Worm (Caenorhabditis elegans) whole organism, L4 larva: ENCODE data around the gene spc-2.

Experiments
- F44E2.7 ChIP-seq: fragments of 200-800 bp; sonication (Bioruptor generic); IDR thresholded peaks from 2 replicates; pipeline ENCODE4 v2.1.2; 2022; ENCODE audit warnings: missing genetic modification characterization, missing compliant biosample characterization
- T20F7.1 ChIP-seq: fragments of 200-800 bp; sonication (Bioruptor generic); optimal IDR thresholded peaks from 2 replicates; lab custom pipeline; 2018; ENCODE audit warnings: mild to moderate bottlenecking, missing genetic modification characterization, missing compliant biosample characterization
- T26A8.4 ChIP-seq: fragments of 200-800 bp; sonication (Bioruptor generic); IDR thresholded peaks from 2 replicates; pipeline ENCODE4 v1.3.6; 2022; ENCODE audit warnings: missing genetic modification characterization, missing compliant biosample characterization
- aha-1 ChIP-seq: fragments of 150-350 bp; peaks from one replicate; lab custom pipeline; 2014; ENCODE audit warnings: missing biosample characterization, missing genetic modification characterization
- ceh-20 ChIP-seq: fragments of 200-800 bp; sonication (Bioruptor generic); IDR thresholded peaks from 2 replicates; pipeline ENCODE4 v1.3.6; 2022; ENCODE audit warnings: missing genetic modification reagents, missing genetic modification characterization, missing compliant biosample characterization
- ceh-44 ChIP-seq: fragments of 200-800 bp; sonication (Bioruptor generic); IDR thresholded peaks from 2 replicates; pipeline ENCODE4 v1.3.6; 2022; ENCODE audit warnings: missing genetic modification reagents, missing genetic modification characterization, missing compliant biosample characterization
- ctbp-1 ChIP-seq: fragments of 200-800 bp; sonication (Bioruptor generic); IDR thresholded peaks from 2 replicates; pipeline ENCODE4 v1.3.6; 2022; ENCODE audit warnings: missing genetic modification reagents, missing genetic modification characterization, missing compliant biosample characterization
- daf-16 ChIP-seq, 3 experiments: sonication (generic microtip); optimal IDR thresholded peaks; 2 replicates each; lab custom pipeline; 2016 to 2017; ENCODE audit warnings: missing genetic modification characterization in 3 of 3, missing genetic modification reagents in 3 of 3, mild to moderate bottlenecking in 2 of 3, missing compliant biosample characterization in 2 of 3, missing biosample characterization in 1 of 3, moderate library complexity in 1 of 3
- dmd-6 ChIP-seq: fragments of 200-800 bp; sonication (Bioruptor generic); IDR thresholded peaks from 2 replicates; pipeline ENCODE4 v1.3.6; 2022; ENCODE audit warnings: missing genetic modification reagents, missing genetic modification characterization, missing compliant biosample characterization
- dpl-1 ChIP-seq: fragments of 150-350 bp; optimal IDR thresholded peaks from 2 replicates; lab custom pipeline; 2014; ENCODE audit warnings: missing biosample characterization, missing genetic modification reagents, missing genetic modification characterization
- duxl-1 ChIP-seq: sonication (generic microtip); optimal IDR thresholded peaks from 2 replicates; lab custom pipeline; 2016; ENCODE audit warnings: mild to moderate bottlenecking, missing genetic modification characterization, moderate library complexity, missing compliant biosample characterization; ENCODE audit not compliant: poor library complexity
- dve-1 ChIP-seq: sonication (generic microtip); optimal IDR thresholded peaks from 2 replicates; lab custom pipeline; 2017; ENCODE audit warnings: antibody characterized with exemption, mild to moderate bottlenecking, missing genetic modification characterization, missing compliant biosample characterization; ENCODE audit not compliant: insufficient read depth
- gei-8 ChIP-seq: fragments of 200-800 bp; sonication (Bioruptor generic); optimal IDR thresholded peaks from 2 replicates; lab custom pipeline; 2018; ENCODE audit warnings: mild to moderate bottlenecking, missing genetic modification characterization, missing compliant biosample characterization
- hlh-11 ChIP-seq: fragments of 200-800 bp; sonication (Bioruptor generic); optimal IDR thresholded peaks from 2 replicates; lab custom pipeline; 2018; ENCODE audit warnings: mild to moderate bottlenecking, missing genetic modification characterization, missing compliant biosample characterization
- hlh-30 ChIP-seq: sonication (generic microtip); optimal IDR thresholded peaks from 2 replicates; lab custom pipeline; 2017; ENCODE audit warnings: antibody characterized with exemption, mild to moderate bottlenecking, missing genetic modification characterization, missing compliant biosample characterization; ENCODE audit not compliant: insufficient read depth
- hmg-1.1 ChIP-seq: fragments of 200-800 bp; sonication (Bioruptor generic); IDR thresholded peaks from 2 replicates; pipeline ENCODE4 v1.3.6; 2022; ENCODE audit warnings: missing genetic modification reagents, missing genetic modification characterization, missing compliant biosample characterization
- jun-1 ChIP-seq: fragments of 150-350 bp; optimal IDR thresholded peaks from 2 replicates; lab custom pipeline; 2014; ENCODE audit warnings: missing biosample characterization, missing genetic modification reagents, missing genetic modification characterization
- lin-1 ChIP-seq: fragments of 200-800 bp; sonication (Bioruptor generic); IDR thresholded peaks from 2 replicates; pipeline ENCODE4 v1.3.6; 2022; ENCODE audit warnings: missing genetic modification reagents, missing genetic modification characterization, missing compliant biosample characterization
- lin-13 ChIP-seq: fragments of 150-350 bp; optimal IDR thresholded peaks from 2 replicates; lab custom pipeline; 2014; ENCODE audit warnings: missing biosample characterization, missing genetic modification reagents, missing genetic modification characterization
- lin-39 ChIP-seq: fragments of 150-350 bp; optimal IDR thresholded peaks from 2 replicates; lab custom pipeline; 2014; ENCODE audit warnings: missing biosample characterization, missing genetic modification reagents, missing genetic modification characterization
- lsy-2 ChIP-seq, 2 experiments: fragments of 150-350 bp in 1 of 2; sonication (generic microtip) in 1 of 2; optimal IDR thresholded peaks; 2 replicates each; lab custom pipeline; 2014 to 2017; ENCODE audit warnings: missing biosample characterization in 2 of 2, missing genetic modification characterization in 2 of 2
- mdl-1 ChIP-seq, 2 experiments: fragments of 150-350 bp in 1 of 2; sonication (generic microtip) in 1 of 2; optimal IDR thresholded peaks; 2 replicates each; lab custom pipeline; 2014 to 2017; ENCODE audit warnings: missing biosample characterization in 2 of 2, missing genetic modification characterization in 2 of 2
- mdt-29 ChIP-seq: fragments of 200-800 bp; sonication (Bioruptor generic); IDR thresholded peaks from 2 replicates; pipeline ENCODE4 v1.3.6; 2022; ENCODE audit warnings: missing genetic modification reagents, missing genetic modification characterization, missing compliant biosample characterization
- mep-1 ChIP-seq: fragments of 150-350 bp; sonication (generic microtip); optimal IDR thresholded peaks from 3 replicates; lab custom pipeline; 2014; ENCODE audit warnings: missing biosample characterization, missing genetic modification characterization
- mes-2 ChIP-seq: sonication (generic microtip); optimal IDR thresholded peaks from 2 replicates; lab custom pipeline; 2016; ENCODE audit warnings: missing genotype, mild to moderate bottlenecking, missing genetic modification characterization, missing compliant biosample characterization; ENCODE audit not compliant: poor library complexity, severe bottlenecking
- mxl-2 ChIP-seq: fragments of 200-800 bp; sonication (Bioruptor generic); conservative IDR thresholded peaks from 2 replicates; pipeline ENCODE4 v1.3.6; 2022; ENCODE audit warnings: missing genetic modification reagents, missing genetic modification characterization, missing compliant biosample characterization
- mxl-3 ChIP-seq: fragments of 200-800 bp; sonication (Bioruptor generic); optimal IDR thresholded peaks from 2 replicates; lab custom pipeline; 2018; ENCODE audit warnings: mild to moderate bottlenecking, missing genetic modification characterization, missing compliant biosample characterization
- nhr-102 ChIP-seq: sonication (generic microtip); optimal IDR thresholded peaks from 2 replicates; lab custom pipeline; 2016; ENCODE audit warnings: mild to moderate bottlenecking, missing genetic modification characterization, moderate library complexity, missing compliant biosample characterization
- nhr-11 ChIP-seq: fragments of 150-350 bp; optimal IDR thresholded peaks from 2 replicates; lab custom pipeline; 2014; ENCODE audit warnings: missing biosample characterization, missing genetic modification characterization
- nhr-28 ChIP-seq: fragments of 150-350 bp; optimal IDR thresholded peaks from 2 replicates; lab custom pipeline; 2014; ENCODE audit warnings: missing biosample characterization, missing genetic modification characterization
- nhr-48 ChIP-seq: sonication (generic microtip); optimal IDR thresholded peaks from 2 replicates; lab custom pipeline; 2016; ENCODE audit warnings: mild to moderate bottlenecking, missing genetic modification characterization, missing compliant biosample characterization
- nhr-6 ChIP-seq: fragments of 150-350 bp; optimal IDR thresholded peaks from 2 replicates; lab custom pipeline; 2014; ENCODE audit warnings: missing biosample characterization, missing genetic modification characterization
- nhr-76 ChIP-seq: fragments of 150-350 bp; optimal IDR thresholded peaks from 2 replicates; lab custom pipeline; 2014; ENCODE audit warnings: missing biosample characterization, missing genetic modification characterization
- nhr-77 ChIP-seq: fragments of 150-350 bp; optimal IDR thresholded peaks from 2 replicates; lab custom pipeline; 2014; ENCODE audit warnings: missing biosample characterization, missing genetic modification characterization
- php-3 ChIP-seq: fragments of 200-800 bp; sonication (Bioruptor generic); IDR thresholded peaks from 2 replicates; pipeline ENCODE4 v1.3.6; 2022; ENCODE audit warnings: missing genetic modification reagents, missing genetic modification characterization, missing compliant biosample characterization
- rbr-2 ChIP-seq: sonication (generic microtip); optimal IDR thresholded peaks from 2 replicates; lab custom pipeline; 2016; ENCODE audit warnings: missing genotype, missing genetic modification characterization, missing compliant biosample characterization
- sdz-12 ChIP-seq: fragments of 200-800 bp; sonication (Bioruptor generic); optimal IDR thresholded peaks from 2 replicates; lab custom pipeline; 2018; ENCODE audit warnings: mild to moderate bottlenecking, missing genetic modification characterization, missing compliant biosample characterization
- set-16 ChIP-seq: fragments of 200-800 bp; sonication (Bioruptor generic); IDR thresholded peaks from 2 replicates; pipeline ENCODE4 v1.3.6; 2022; ENCODE audit warnings: missing genetic modification reagents, missing genetic modification characterization, missing compliant biosample characterization
- spr-1 ChIP-seq: sonication (generic microtip); optimal IDR thresholded peaks from 2 replicates; lab custom pipeline; 2016; ENCODE audit warnings: mild to moderate bottlenecking, missing genetic modification characterization, missing compliant biosample characterization
- tra-1 ChIP-seq: fragments of 200-800 bp; sonication (Bioruptor generic); IDR thresholded peaks from 2 replicates; pipeline ENCODE4 v1.3.6; 2022; ENCODE audit warnings: missing genetic modification reagents, missing genetic modification characterization, missing compliant biosample characterization
- unc-130 ChIP-seq: sonication (generic microtip); optimal IDR thresholded peaks from 2 replicates; lab custom pipeline; 2016; ENCODE audit warnings: missing genetic modification reagents, missing genetic modification characterization, missing compliant biosample characterization
- vab-7 ChIP-seq: fragments of 200-800 bp; sonication (Bioruptor generic); IDR thresholded peaks from 2 replicates; pipeline ENCODE4 v1.3.6; 2022; ENCODE audit warnings: missing genetic modification reagents, missing genetic modification characterization, missing compliant biosample characterization
- zfp-2 ChIP-seq: sonication (generic microtip); optimal IDR thresholded peaks from 2 replicates; lab custom pipeline; 2016; ENCODE audit warnings: mild to moderate bottlenecking, missing genetic modification characterization, missing compliant biosample characterization
- zfp-3 ChIP-seq: fragments of 200-800 bp; sonication (Bioruptor generic); conservative IDR thresholded peaks from 2 replicates; pipeline ENCODE4 v1.3.6; 2022; ENCODE audit warnings: missing genetic modification reagents, missing genetic modification characterization, missing compliant biosample characterization

The spc-2 gene

ce11 chrIII:8227511-8227910, 45.8 kb downstream of the spc-2 start, which contains the start of gene fbxl-1 (continued):
- TF ChIP-seq nhr-6 (tag; lab: Kevin White, UChicago) = peak; percentile 76
- TF ChIP-seq lsy-2 (tag; optimal IDR thresholded peaks at IDR 0.05; lab: Kevin White, UChicago) = peak; percentile 80 to 82
- peak; percentile 93 for TF ChIP-seq hmg-1.1
- TF ChIP-seq mxl-3 (GFP tag; lab: Kevin White, UChicago) = peak; percentile 86
- peak; percentile 36 for TF ChIP-seq spr-1 (tag; lab: Kevin White, UChicago)
- TF ChIP-seq gei-8 (GFP tag; lab: Kevin White, UChicago) = peak; percentile 5
- TF ChIP-seq zfp-3 (GFP tag; lab: Robert Waterston, UW) = 0 out of 2 replicates have a peak, but pooled peaks have one; percentile 11
- peak; percentile 86 for TF ChIP-seq dmd-6 (GFP tag; lab: Robert Waterston, UW)
- TF ChIP-seq nhr-11 (tag; lab: Kevin White, UChicago) = peak; percentile 91
- peak; percentile 16 for TF ChIP-seq dpl-1
- no peak for TF ChIP-seq F44E2.7 (GFP tag; lab: Robert Waterston, UW)
- 0 out of 2 replicates have a peak, but pooled peaks have one; percentile 39 for TF ChIP-seq php-3 (GFP tag; lab: Robert Waterston, UW)
- TF ChIP-seq mdl-1 (tag; optimal IDR thresholded peaks at IDR 0.05; lab: Kevin White, UChicago) = peak; percentile 67 to 97
- TF ChIP-seq unc-130 (GFP tag; lab: Kevin White, UChicago) = no peak
- TF ChIP-seq ceh-44 (GFP tag; lab: Robert Waterston, UW) = no peak
- TF ChIP-seq dve-1 (tag; lab: Kevin White, UChicago) = peak; percentile 73
- peak; percentile 12 for TF ChIP-seq lin-39 (tag; lab: Kevin White, UChicago)
- peak; percentile 89 for TF ChIP-seq set-16 (GFP tag; lab: Robert Waterston, UW)
- no peak for TF ChIP-seq tra-1
- TF ChIP-seq zfp-2 (tag; lab: Kevin White, UChicago) = no peak
- peak; percentile 37 for TF ChIP-seq lin-13 (GFP tag; lab: Kevin White, UChicago)
- peak; percentile 6 for TF ChIP-seq duxl-1 (tag; lab: Kevin White, UChicago)
- TF ChIP-seq nhr-48 (tag; lab: Kevin White, UChicago) = peak; percentile 31
- peak; percentile 23 for TF ChIP-seq jun-1 (tag; lab: Kevin White, UChicago)
- 0 out of 2 replicates have a peak, but pooled peaks have one; percentile 35 for TF ChIP-seq lin-1 (GFP tag; lab: Robert Waterston, UW)
- peak; percentile 90 for TF ChIP-seq mep-1
- TF ChIP-seq nhr-77 = peak; percentile 83
- no peak for TF ChIP-seq nhr-102
- TF ChIP-seq vab-7 (GFP tag; lab: Robert Waterston, UW) = peak; percentile 62
- peak; percentile 60; the same call in 1 of the 2 replicates for TF ChIP-seq T26A8.4
- no peak for TF ChIP-seq sdz-12 (GFP tag; lab: Kevin White, UChicago)
- TF ChIP-seq mdt-29 (GFP tag; lab: Robert Waterston, UW) = peak; percentile 45; the same call in 1 of the 2 replicates
- peak; percentile 87 for TF ChIP-seq rbr-2
- TF ChIP-seq mxl-2 = no peak
- TF ChIP-seq ceh-20 (GFP tag; lab: Robert Waterston, UW) = peak; percentile 80
- no peak for TF ChIP-seq daf-16 (GFP tag; optimal IDR thresholded peaks at IDR 0.05; lab: Kevin White, UChicago)
- peak; percentile 64 for TF ChIP-seq daf-16 (tag; optimal IDR thresholded peaks at IDR 0.05; lab: Kevin White, UChicago)
- TF ChIP-seq ctbp-1 (GFP tag; lab: Robert Waterston, UW) = peak; percentile 78
- no peak for TF ChIP-seq nhr-76 (tag; lab: Kevin White, UChicago)
- peak; percentile 86 for TF ChIP-seq T20F7.1 (GFP tag; lab: Kevin White, UChicago)
- peak; percentile 92 for TF ChIP-seq aha-1 (tag; lab: Kevin White, UChicago)
- peak; percentile 99 for TF ChIP-seq hlh-30 (tag; lab: Kevin White, UChicago)
- TF ChIP-seq nhr-28 (tag; lab: Kevin White, UChicago) = peak; percentile 81
- TF ChIP-seq hlh-11 (tag; lab: Kevin White, UChicago) = peak; percentile 99
- peak; percentile 61 for TF ChIP-seq mes-2 (tag; lab: Kevin White, UChicago)
